Worm (Caenorhabditis elegans) whole organism, mixed stage, embryonic: Measurements from ENCODE around the gene F53C3.7.
A peak's percentile ranks its signal among the peaks of the same experiment; 100 is the strongest.

ENCODE experiments used
- bed-3 ChIP-seq: fragments of 200-800 bp; sonication (Bioruptor generic); optimal IDR thresholded peaks from 3 replicates; lab custom pipeline; 2018; ENCODE audit warnings: mild to moderate bottlenecking, missing genetic modification characterization, moderate library complexity, missing compliant biosample characterization
- ceh-39 ChIP-seq: fragments of 150-350 bp; optimal IDR thresholded peaks from 2 replicates; lab custom pipeline; 2014; ENCODE audit warnings: missing biosample characterization, missing genetic modification characterization
- ceh-43 ChIP-seq: fragments of 200-800 bp; sonication (Bioruptor generic); optimal IDR thresholded peaks from 2 replicates; lab custom pipeline; 2018; ENCODE audit warnings: mild to moderate bottlenecking, missing genetic modification characterization, moderate library complexity, missing compliant biosample characterization
- ceh-83 ChIP-seq: fragments of 200-800 bp; sonication (Bioruptor generic); optimal IDR thresholded peaks from 2 replicates; lab custom pipeline; 2018; ENCODE audit warnings: mild to moderate bottlenecking, missing genetic modification characterization, missing compliant biosample characterization
- ces-1 ChIP-seq: fragments of 150-350 bp; optimal IDR thresholded peaks from 2 replicates; lab custom pipeline; 2014; ENCODE audit warnings: missing biosample characterization, missing genetic modification reagents, missing genetic modification characterization
- cnd-1 ChIP-seq: fragments of 200-800 bp; sonication (Bioruptor generic); optimal IDR thresholded peaks from 2 replicates; lab custom pipeline; 2018; ENCODE audit warnings: mild to moderate bottlenecking, missing genetic modification characterization, missing compliant biosample characterization
- elt-3 ChIP-seq: fragments of 150-350 bp; optimal IDR thresholded peaks from 2 replicates; lab custom pipeline; 2014; ENCODE audit warnings: missing biosample characterization, missing genetic modification characterization
- flh-1 ChIP-seq: fragments of 200-800 bp; sonication (Bioruptor generic); optimal IDR thresholded peaks from 2 replicates; lab custom pipeline; 2018; ENCODE audit warnings: mild to moderate bottlenecking, missing genetic modification characterization, moderate library complexity, missing compliant biosample characterization
- ham-2 ChIP-seq: fragments of 200-800 bp; sonication (Bioruptor generic); optimal IDR thresholded peaks from 2 replicates; lab custom pipeline; 2018; ENCODE audit warnings: mild to moderate bottlenecking, missing genetic modification characterization, missing compliant biosample characterization
- hlh-1 ChIP-seq: fragments of 150-350 bp; optimal IDR thresholded peaks from 2 replicates; lab custom pipeline; 2014; ENCODE audit warnings: missing biosample characterization, missing genetic modification reagents, missing genetic modification characterization
- lin-13 ChIP-seq: fragments of 150-350 bp; optimal IDR thresholded peaks from 2 replicates; lab custom pipeline; 2014; ENCODE audit warnings: missing biosample characterization, missing genetic modification characterization
- lin-32 ChIP-seq: fragments of 200-800 bp; sonication (Bioruptor generic); optimal IDR thresholded peaks from 2 replicates; lab custom pipeline; 2018; ENCODE audit warnings: mild to moderate bottlenecking, missing genetic modification characterization, missing compliant biosample characterization
- lsy-2 ChIP-seq: fragments of 150-350 bp; optimal IDR thresholded peaks from 2 replicates; lab custom pipeline; 2014; ENCODE audit warnings: missing biosample characterization, missing genetic modification characterization
- mab-5 ChIP-seq: fragments of 150-350 bp; optimal IDR thresholded peaks from 2 replicates; lab custom pipeline; 2014; ENCODE audit warnings: missing biosample characterization, missing genetic modification characterization
- mep-1 ChIP-seq: fragments of 150-350 bp; optimal IDR thresholded peaks from 2 replicates; lab custom pipeline; 2017; ENCODE audit warnings: missing biosample characterization, missing genetic modification reagents, missing genetic modification characterization, inconsistent platforms
- mls-2 ChIP-seq: sonication (generic microtip); optimal IDR thresholded peaks from 2 replicates; lab custom pipeline; 2016; ENCODE audit warnings: mild to moderate bottlenecking, missing genetic modification characterization, moderate library complexity, missing compliant biosample characterization
- nhr-12 ChIP-seq: fragments of 150-350 bp; optimal IDR thresholded peaks from 2 replicates; lab custom pipeline; 2014; ENCODE audit warnings: missing biosample characterization, missing genetic modification characterization
- nhr-2 ChIP-seq: fragments of 150-350 bp; optimal IDR thresholded peaks from 2 replicates; lab custom pipeline; 2014; ENCODE audit warnings: missing biosample characterization, missing genetic modification characterization
- nhr-237 ChIP-seq: fragments of 150-350 bp; optimal IDR thresholded peaks from 2 replicates; lab custom pipeline; 2014; ENCODE audit warnings: missing biosample characterization, missing genetic modification characterization
- nhr-76 ChIP-seq: sonication (generic microtip); optimal IDR thresholded peaks from 2 replicates; lab custom pipeline; 2017; ENCODE audit warnings: missing biosample characterization, missing genetic modification characterization
- pha-4 ChIP-seq: fragments of 150-350 bp; optimal IDR thresholded peaks from 2 replicates; lab custom pipeline; 2018; ENCODE audit warnings: missing biosample characterization, missing genetic modification reagents, missing genetic modification characterization
- sem-2 ChIP-seq: fragments of 200-800 bp; sonication (Bioruptor generic); optimal IDR thresholded peaks from 2 replicates; lab custom pipeline; 2018; ENCODE audit warnings: mild to moderate bottlenecking, missing genetic modification characterization, missing compliant biosample characterization
- snpc-4 ChIP-seq: fragments of 150-350 bp; optimal IDR thresholded peaks from 2 replicates; lab custom pipeline; 2014; ENCODE audit warnings: missing biosample characterization, missing genetic modification characterization
- sptf-1 ChIP-seq: sonication (generic microtip); optimal IDR thresholded peaks from 2 replicates; lab custom pipeline; 2017; ENCODE audit warnings: mild to moderate bottlenecking, missing genetic modification characterization, moderate library complexity, missing compliant biosample characterization
- tbx-8 ChIP-seq: fragments of 200-800 bp; sonication (Bioruptor generic); optimal IDR thresholded peaks from 2 replicates; lab custom pipeline; 2018; ENCODE audit warnings: mild to moderate bottlenecking, missing genetic modification characterization, moderate library complexity, missing compliant biosample characterization
- unc-120 ChIP-seq: sonication (generic microtip); optimal IDR thresholded peaks from 2 replicates; lab custom pipeline; 2017; ENCODE audit warnings: missing genetic modification characterization, missing compliant biosample characterization; ENCODE audit not compliant: poor library complexity, severe bottlenecking
- unc-39 ChIP-seq: fragments of 150-350 bp; optimal IDR thresholded peaks from 2 replicates; lab custom pipeline; 2014; ENCODE audit warnings: missing biosample characterization, missing genetic modification characterization
- unc-62 ChIP-seq: fragments of 150-350 bp; optimal IDR thresholded peaks from 2 replicates; lab custom pipeline; 2014; ENCODE audit warnings: missing biosample characterization, missing genetic modification reagents, missing genetic modification characterization
- zip-8 ChIP-seq: fragments of 150-350 bp; optimal IDR thresholded peaks from 2 replicates; lab custom pipeline; 2014; ENCODE audit warnings: missing biosample characterization, missing genetic modification characterization

Gene F53C3.7

ce11 chrII:3879945-3880344 lies 14.9 kb upstream of the F53C3.7 start, which contains the start of gene nhr-166:
TSS of gene nhr-166 (plus strand) at chrII:3880245.
- no peak for TF ChIP-seq snpc-4 (tag; lab: Kevin White, UChicago)
- no peak for TF ChIP-seq flh-1 (GFP tag; lab: Kevin White, UChicago)
- TF ChIP-seq nhr-12 (tag; lab: Kevin White, UChicago): no peak
- no peak for TF ChIP-seq zip-8 (tag; lab: Kevin White, UChicago)
- no peak for TF ChIP-seq ces-1 (GFP tag; lab: Kevin White, UChicago)
- no peak for TF ChIP-seq nhr-76 (tag; lab: Kevin White, UChicago)
- no peak for TF ChIP-seq lin-13
- no peak for TF ChIP-seq lin-32 (GFP tag; lab: Kevin White, UChicago)
- no peak for TF ChIP-seq sem-2 (GFP tag; lab: Kevin White, UChicago)
- no peak for TF ChIP-seq mab-5 (tag; lab: Kevin White, UChicago)
- TF ChIP-seq mls-2: no peak
- TF ChIP-seq ceh-39: no peak
- TF ChIP-seq ceh-83 (GFP tag; lab: Kevin White, UChicago): no peak

- TF ChIP-seq mab-5 (tag; lab: Kevin White, UChicago): no peak
- no peak for TF ChIP-seq flh-1 (GFP tag; lab: Kevin White, UChicago)
- no peak for TF ChIP-seq sem-2 (GFP tag; lab: Kevin White, UChicago)
- TF ChIP-seq mls-2: no peak
- no peak for TF ChIP-seq elt-3 (tag; lab: Kevin White, UChicago)
- no peak for TF ChIP-seq bed-3 (GFP tag; lab: Kevin White, UChicago)
- no peak for TF ChIP-seq nhr-12 (tag; lab: Kevin White, UChicago)
- TF ChIP-seq cnd-1 (tag; lab: Kevin White, UChicago): no peak
- no peak for TF ChIP-seq pha-4 (tag; lab: Kevin White, UChicago)
- TF ChIP-seq unc-62 (GFP tag; lab: Kevin White, UChicago): no peak
- no peak for TF ChIP-seq mep-1 (tag; lab: Kevin White, UChicago)
- no peak for TF ChIP-seq unc-120 (tag; lab: Kevin White, UChicago)
- no peak for TF ChIP-seq nhr-2 (tag; lab: Kevin White, UChicago)
- no peak for TF ChIP-seq snpc-4 (tag; lab: Kevin White, UChicago)
- TF ChIP-seq unc-39 (tag; lab: Kevin White, UChicago): no peak
- TF ChIP-seq lin-13: no peak
- TF ChIP-seq tbx-8 (GFP tag; lab: Kevin White, UChicago): no peak
- no peak for TF ChIP-seq ceh-39
- no peak for TF ChIP-seq lsy-2 (tag; lab: Kevin White, UChicago)
- no peak for TF ChIP-seq nhr-76 (tag; lab: Kevin White, UChicago)
- TF ChIP-seq, all 35 proteins: peak for 0
These were observed 3.7 kb upstream of the F53C3.7 start, which contains the start of gene F53C3.8 for ce11 chrII:3891124-3891523. TSS of gene F53C3.8 (plus strand) at chrII:3891424.

- TF ChIP-seq elt-3 (tag; lab: Kevin White, UChicago) (no peak), lin-32 (GFP tag; lab: Kevin White, UChicago) (no peak), mab-5 (tag; lab: Kevin White, UChicago) (no peak)
- TF ChIP-seq, all 35 proteins: peak for 0
These were observed 944 bp upstream of the F53C3.7 start for ce11 chrII:3893911-3894310.

- no peak for TF ChIP-seq bed-3 (GFP tag; lab: Kevin White, UChicago)
- TF ChIP-seq nhr-237: peak; percentile 69
- peak; percentile 38 for TF ChIP-seq pha-4 (tag; lab: Kevin White, UChicago)
- TF ChIP-seq nhr-76 (tag; lab: Kevin White, UChicago): no peak
- TF ChIP-seq lsy-2 (tag; lab: Kevin White, UChicago): peak; percentile 14
- peak; percentile 34 for TF ChIP-seq elt-3 (tag; lab: Kevin White, UChicago)
- peak; percentile 37 for TF ChIP-seq ceh-39
- TF ChIP-seq ces-1 (GFP tag; lab: Kevin White, UChicago): peak; percentile 88
- peak; percentile 24 for TF ChIP-seq unc-62 (GFP tag; lab: Kevin White, UChicago)
- peak; percentile 22 for TF ChIP-seq ham-2 (GFP tag; lab: Kevin White, UChicago)
- no peak for TF ChIP-seq sptf-1 (tag; lab: Kevin White, UChicago)
- no peak for TF ChIP-seq ceh-83 (GFP tag; lab: Kevin White, UChicago)
- no peak for TF ChIP-seq cnd-1 (tag; lab: Kevin White, UChicago)
- no peak for TF ChIP-seq lin-32 (GFP tag; lab: Kevin White, UChicago)
- TF ChIP-seq flh-1 (GFP tag; lab: Kevin White, UChicago): no peak
- TF ChIP-seq unc-120 (tag; lab: Kevin White, UChicago): peak; percentile 54
- TF ChIP-seq ceh-43 (GFP tag; lab: Kevin White, UChicago): no peak
- no peak for TF ChIP-seq nhr-2 (tag; lab: Kevin White, UChicago)
- TF ChIP-seq mls-2: peak; percentile 10
- TF ChIP-seq lin-13: no peak
- TF ChIP-seq hlh-1 (tag; lab: Kevin White, UChicago): peak; percentile 72
These were observed 2.1 kb downstream of the F53C3.7 start for ce11 chrII:3896920-3897319.
